Comparison of ENCODE assay signal across 1 fruit fly cellular context in the genomic region with DNA sequence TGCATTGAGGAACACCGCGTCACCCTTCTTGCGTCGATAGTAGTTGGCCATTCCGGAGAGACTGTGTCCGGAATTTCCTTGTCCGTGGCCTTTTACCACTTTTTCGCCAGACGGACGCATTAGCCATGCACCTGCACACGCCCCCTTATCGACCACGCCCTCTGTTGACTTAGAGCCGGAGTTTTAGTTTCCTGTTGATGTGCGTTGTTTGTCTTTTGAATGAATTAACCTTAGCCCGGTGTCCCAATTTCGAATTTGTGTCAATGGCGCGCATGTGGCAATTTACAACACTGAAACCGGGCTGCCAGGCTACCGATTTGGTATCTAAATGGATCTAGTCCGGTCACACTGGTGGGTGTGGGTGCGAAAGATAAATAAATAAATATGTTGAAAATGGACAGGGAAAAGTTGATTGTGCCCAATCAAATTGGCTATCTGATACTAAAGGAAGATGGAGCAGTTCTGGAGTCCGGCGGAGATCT.
TF ChIP-seq lines count a peak whose summit lies in the region.

A gene (minus strand): TSS at position 51 of the 482 bp plus-strand sequence.
A gene (plus strand): TSS at position 348 of the 482 bp plus-strand sequence.

TF ChIP-seq in whole organism, embryonic, 481 proteins besides CTCF, POLR2A, EP300 and RAD21 (continued from another document and continues in another):
- TF ChIP-seq br (optimal IDR thresholded peaks at IDR 0.05; lab: Kevin White, UChicago) (no peak), sug (tag; optimal IDR thresholded peaks at IDR 0.05; lab: Kevin White, UChicago) (peak; percentile 43), Oaz (GFP tag; IDR thresholded peaks at IDR 0.05; lab: Robert Waterston, UW) (no peak), CG30431 (GFP tag; optimal IDR thresholded peaks at IDR 0.05; lab: Kevin White, UChicago) (no peak), CG11723 (GFP tag; optimal IDR thresholded peaks at IDR 0.05; lab: Kevin White, UChicago) (no peak), CG6272 (GFP tag; IDR thresholded peaks at IDR 0.05; lab: Robert Waterston, UW) (no peak), CG1233 (GFP tag; optimal IDR thresholded peaks at IDR 0.05; lab: Kevin White, UChicago) (no peak), CG11247 (GFP tag; IDR thresholded peaks at IDR 0.05; lab: Robert Waterston, UW) (peak; percentile 13; the same call in 1 of the 2 replicates), CG18476 (GFP tag; optimal IDR thresholded peaks at IDR 0.05; lab: Kevin White, UChicago) (no peak), CG3847 (GFP tag; IDR thresholded peaks at IDR 0.05; lab: Robert Waterston, UW) (0 out of 2 replicates have a peak, but pooled peaks have one; percentile 41), eve (GFP tag; optimal IDR thresholded peaks at IDR 0.05; lab: Kevin White, UChicago) (no peak), CG12071 (GFP tag; optimal IDR thresholded peaks at IDR 0.05; lab: Kevin White, UChicago) (no peak), Opbp (GFP tag; IDR thresholded peaks at IDR 0.05; lab: Robert Waterston, UW; ENCODE audit: partially characterized antibody) (peak; percentile 24; the same call in 1 of the 3 replicates), cad (GFP tag; optimal IDR thresholded peaks at IDR 0.05; lab: Kevin White, UChicago) (no peak), ind (GFP tag; optimal IDR thresholded peaks at IDR 0.05; lab: Kevin White, UChicago) (no peak), C15 (GFP tag; IDR thresholded peaks at IDR 0.05; lab: Robert Waterston, UW) (no peak), CG1647 (GFP tag; optimal IDR thresholded peaks at IDR 0.05; lab: Kevin White, UChicago) (peak; percentile 10), MTF-1 (GFP tag; optimal IDR thresholded peaks at IDR 0.05; lab: Kevin White, UChicago; ENCODE audit: borderline replicate concordance) (no peak), CG8944 (GFP tag; optimal IDR thresholded peaks at IDR 0.05; lab: Kevin White, UChicago) (peak; percentile 12), CG17361 (GFP tag; IDR thresholded peaks at IDR 0.05; lab: Robert Waterston, UW) (no peak), CG12299 (tag; optimal IDR thresholded peaks at IDR 0.05; lab: Kevin White, UChicago) (no peak), chif (GFP tag; optimal IDR thresholded peaks at IDR 0.05; lab: Kevin White, UChicago) (no peak), bab2 (GFP tag; optimal IDR thresholded peaks at IDR 0.05; lab: Kevin White, UChicago) (no peak), lola (GFP tag; optimal IDR thresholded peaks at IDR 0.05; lab: Kevin White, UChicago) (peak in 1 of 3 experiments; percentile 3), schlank (tag; optimal IDR thresholded peaks at IDR 0.05; lab: Kevin White, UChicago) (no peak), CG10462 (GFP tag; optimal IDR thresholded peaks at IDR 0.05; lab: Kevin White, UChicago) (no peak), fru (optimal IDR thresholded peaks at IDR 0.05; lab: Kevin White, UChicago) (no peak), CG34376 (GFP tag; optimal IDR thresholded peaks at IDR 0.05; lab: Kevin White, UChicago) (peak; percentile 72), CG15514 (GFP tag; optimal IDR thresholded peaks at IDR 0.05; lab: Kevin White, UChicago) (peak; percentile 55), en (GFP tag; optimal IDR thresholded peaks at IDR 0.05; lab: Kevin White, UChicago) (no peak), CG8924 (tag; optimal IDR thresholded peaks at IDR 0.05; lab: Kevin White, UChicago) (peak; percentile 40), Rfx (GFP tag; IDR thresholded peaks at IDR 0.05; lab: Robert Waterston, UW) (peak; percentile 60), CG12236 (GFP tag; optimal IDR thresholded peaks at IDR 0.05; lab: Kevin White, UChicago) (no peak), ssp (GFP tag; IDR thresholded peaks at IDR 0.05; lab: Robert Waterston, UW) (no peak), croc (GFP tag; conservative IDR thresholded peaks at IDR 0.05; lab: Robert Waterston, UW) (no peak), dpn (GFP tag; optimal IDR thresholded peaks at IDR 0.05; lab: Kevin White, UChicago) (peak; percentile 27 to 28), Atf6 (GFP tag; IDR thresholded peaks at IDR 0.05; lab: Robert Waterston, UW) (no peak), bowl (GFP tag; IDR thresholded peaks at IDR 0.05; lab: Robert Waterston, UW) (no peak), CG5180 (GFP tag; optimal IDR thresholded peaks at IDR 0.05; lab: Kevin White, UChicago) (no peak), CG4617 (GFP tag; optimal IDR thresholded peaks at IDR 0.05; lab: Kevin White, UChicago; ENCODE audit: borderline replicate concordance) (peak; percentile 84), repo (GFP tag; optimal IDR thresholded peaks at IDR 0.05; lab: Kevin White, UChicago) (no peak), cato (GFP tag; optimal IDR thresholded peaks at IDR 0.05; lab: Kevin White, UChicago; ENCODE audit: borderline replicate concordance) (no peak), H2.0 (GFP tag; IDR thresholded peaks at IDR 0.05; lab: Robert Waterston, UW) (no peak), PHDP (tag; optimal IDR thresholded peaks at IDR 0.05; lab: Kevin White, UChicago) (no peak), tup (GFP tag; optimal IDR thresholded peaks at IDR 0.05; lab: Kevin White, UChicago) (no peak), unc-4 (GFP tag; IDR thresholded peaks at IDR 0.05; lab: Robert Waterston, UW; ENCODE audit: partially characterized antibody) (no peak), Doc2 (GFP tag; IDR thresholded peaks at IDR 0.05; lab: Robert Waterston, UW) (no peak), CG17568 (GFP tag; optimal IDR thresholded peaks at IDR 0.05; lab: Kevin White, UChicago) (no peak), CG11456 (GFP tag; IDR thresholded peaks at IDR 0.05; lab: Robert Waterston, UW) (no peak), Xbp1 (GFP tag; optimal IDR thresholded peaks at IDR 0.05; lab: Kevin White, UChicago) (peak; percentile 26), lov (optimal IDR thresholded peaks at IDR 0.05; lab: Kevin White, UChicago) (no peak), lov (GFP tag; IDR thresholded peaks at IDR 0.05; lab: Robert Waterston, UW) (no peak), CG16779 (GFP tag; IDR thresholded peaks at IDR 0.05; lab: Robert Waterston, UW) (no peak), CG6654 (GFP tag; optimal IDR thresholded peaks at IDR 0.05; lab: Kevin White, UChicago) (no peak), al (GFP tag; IDR thresholded peaks at IDR 0.05; lab: Robert Waterston, UW) (no peak), Awh (GFP tag; IDR thresholded peaks at IDR 0.05; lab: Robert Waterston, UW) (no peak), zf30C (GFP tag; optimal IDR thresholded peaks at IDR 0.05; lab: Kevin White, UChicago) (no peak), Hand (GFP tag; optimal IDR thresholded peaks at IDR 0.05; lab: Kevin White, UChicago) (no peak), CG10366 (GFP tag; IDR thresholded peaks at IDR 0.05; lab: Robert Waterston, UW) (no peak), CG14050 (GFP tag; IDR thresholded peaks at IDR 0.05; lab: Robert Waterston, UW) (no peak), CG9215 (GFP tag; IDR thresholded peaks at IDR 0.05; lab: Robert Waterston, UW) (no peak), D19A (tag; optimal IDR thresholded peaks at IDR 0.05; lab: Kevin White, UChicago) (no peak), Stat92E (GFP tag; optimal IDR thresholded peaks at IDR 0.05; lab: Kevin White, UChicago) (no peak), disco-r (GFP tag; optimal IDR thresholded peaks at IDR 0.05; lab: Kevin White, UChicago) (no peak), jing (GFP tag; optimal IDR thresholded peaks at IDR 0.05; lab: Kevin White, UChicago) (no peak), tna (GFP tag; IDR thresholded peaks at IDR 0.05; lab: Robert Waterston, UW; ENCODE audit: partially characterized antibody) (no peak), knrl (GFP tag; IDR thresholded peaks at IDR 0.05; lab: Robert Waterston, UW; ENCODE audit: partially characterized antibody) (no peak), esg (GFP tag; conservative IDR thresholded peaks at IDR 0.05; lab: Robert Waterston, UW) (no peak), ap (GFP tag; IDR thresholded peaks at IDR 0.05; lab: Robert Waterston, UW) (no peak), CG16863 (GFP tag; optimal IDR thresholded peaks at IDR 0.05; lab: Kevin White, UChicago) (no peak), kay (GFP tag; optimal IDR thresholded peaks at IDR 0.05; lab: Kevin White, UChicago) (no peak), Hsf (GFP tag; optimal IDR thresholded peaks at IDR 0.05; lab: Kevin White, UChicago) (peak; percentile 3), CG8765 (GFP tag; IDR thresholded peaks at IDR 0.05; lab: Robert Waterston, UW) (no peak), mam (GFP tag; optimal IDR thresholded peaks at IDR 0.05; lab: Kevin White, UChicago) (peak; percentile 24), hth (optimal IDR thresholded peaks at IDR 0.05; lab: Kevin White, UChicago) (no peak), sima (GFP tag; optimal IDR thresholded peaks at IDR 0.05; lab: Kevin White, UChicago) (no peak), pum (GFP tag; optimal IDR thresholded peaks at IDR 0.05; lab: Kevin White, UChicago) (no peak), bsh (GFP tag; optimal IDR thresholded peaks at IDR 0.05; lab: Kevin White, UChicago) (no peak), Abd-B (GFP tag; optimal IDR thresholded peaks at IDR 0.05; lab: Kevin White, UChicago) (no peak), CG9437 (GFP tag; optimal IDR thresholded peaks at IDR 0.05; lab: Kevin White, UChicago) (no peak), az2 (GFP tag; optimal IDR thresholded peaks at IDR 0.05; lab: Kevin White, UChicago) (no peak), trem (tag; optimal IDR thresholded peaks at IDR 0.05; lab: Kevin White, UChicago) (peak; percentile 85), Antp (GFP tag; optimal IDR thresholded peaks at IDR 0.05; lab: Kevin White, UChicago) (no peak), gro (GFP tag; optimal IDR thresholded peaks at IDR 0.05; lab: Kevin White, UChicago) (peak; percentile 27), gce (GFP tag; IDR thresholded peaks at IDR 0.05; lab: Robert Waterston, UW) (no peak), cwo (GFP tag; optimal IDR thresholded peaks at IDR 0.05; lab: Kevin White, UChicago) (no peak), Lim3 (GFP tag; IDR thresholded peaks at IDR 0.05; lab: Robert Waterston, UW) (no peak), NC2α (GFP tag; optimal IDR thresholded peaks at IDR 0.05; lab: Kevin White, UChicago) (no peak), ci (GFP tag; IDR thresholded peaks at IDR 0.05; lab: Robert Waterston, UW) (peak; percentile 52; the same call in 1 of the 3 replicates), nom (GFP tag; optimal IDR thresholded peaks at IDR 0.05; lab: Kevin White, UChicago) (no peak), Kr (GFP tag; optimal IDR thresholded peaks at IDR 0.05; lab: Kevin White, UChicago) (no peak), pnt (GFP tag; optimal IDR thresholded peaks at IDR 0.05; lab: Kevin White, UChicago) (no peak), aop (GFP tag; IDR thresholded peaks at IDR 0.05; lab: Robert Waterston, UW) (no peak), CG1603 (tag; optimal IDR thresholded peaks at IDR 0.05; lab: Kevin White, UChicago) (peak; percentile 69), Sry-δ (GFP tag; optimal IDR thresholded peaks at IDR 0.05; lab: Kevin White, UChicago) (peak; percentile 31), CG17186 (GFP tag; optimal IDR thresholded peaks at IDR 0.05; lab: Kevin White, UChicago) (peak; percentile 43), p53 (GFP tag; optimal IDR thresholded peaks at IDR 0.05; lab: Kevin White, UChicago) (no peak), otp (GFP tag; IDR thresholded peaks at IDR 0.05; lab: Robert Waterston, UW) (no peak), Taf1 (GFP tag; IDR thresholded peaks at IDR 0.05; lab: Robert Waterston, UW) (no peak), CG30020 (tag; optimal IDR thresholded peaks at IDR 0.05; lab: Kevin White, UChicago) (no peak), Dad (GFP tag; optimal IDR thresholded peaks at IDR 0.05; lab: Kevin White, UChicago) (peak; percentile 18), Hr3 (GFP tag; optimal IDR thresholded peaks at IDR 0.05; lab: Kevin White, UChicago) (no peak), sd (tag; optimal IDR thresholded peaks at IDR 0.05; lab: Kevin White, UChicago) (peak; percentile 21), cg (GFP tag; optimal IDR thresholded peaks at IDR 0.05; lab: Kevin White, UChicago) (no peak), CG4328 (GFP tag; optimal IDR thresholded peaks at IDR 0.05; lab: Kevin White, UChicago) (no peak), dan (GFP tag; IDR thresholded peaks at IDR 0.05; lab: Robert Waterston, UW) (no peak), Dfd (GFP tag; optimal IDR thresholded peaks at IDR 0.05; lab: Kevin White, UChicago) (no peak), CG4820 (GFP tag; optimal IDR thresholded peaks at IDR 0.05; lab: Kevin White, UChicago) (no peak), her (GFP tag; optimal IDR thresholded peaks at IDR 0.05; lab: Kevin White, UChicago) (peak; percentile 41), Ets65A (GFP tag; lab: Kevin White, UChicago) (peak; percentile 56), Nf-YB (GFP tag; optimal IDR thresholded peaks at IDR 0.05; lab: Kevin White, UChicago) (peak; percentile 1), dm (GFP tag; optimal IDR thresholded peaks at IDR 0.05; lab: Kevin White, UChicago) (peak; percentile 47), hkb (optimal IDR thresholded peaks at IDR 0.05; lab: Kevin White, UChicago) (no peak), hkb (GFP tag; IDR thresholded peaks at IDR 0.05; lab: Robert Waterston, UW) (0 out of 2 replicates have a peak, but pooled peaks have one; percentile 7), CG9817 (tag; optimal IDR thresholded peaks at IDR 0.05; lab: Kevin White, UChicago) (no peak), CG11560 (tag; IDR thresholded peaks at IDR 0.05; lab: Robert Waterston, UW) (no peak), Vsx1 (GFP tag; optimal IDR thresholded peaks at IDR 0.05; lab: Kevin White, UChicago) (no peak), lbe (GFP tag; optimal IDR thresholded peaks at IDR 0.05; lab: Kevin White, UChicago) (no peak), D19B (GFP tag; optimal IDR thresholded peaks at IDR 0.05; lab: Kevin White, UChicago) (no peak), CG32767 (GFP tag; IDR thresholded peaks at IDR 0.05; lab: Robert Waterston, UW) (no peak), pb (GFP tag; optimal IDR thresholded peaks at IDR 0.05; lab: Kevin White, UChicago) (no peak), CG3281 (GFP tag; optimal IDR thresholded peaks at IDR 0.05; lab: Kevin White, UChicago) (peak; percentile 10), kah (GFP tag; optimal IDR thresholded peaks at IDR 0.05; lab: Kevin White, UChicago) (no peak), fd102C (GFP tag; optimal IDR thresholded peaks at IDR 0.05; lab: Kevin White, UChicago) (no peak), CG13775 (GFP tag; optimal IDR thresholded peaks at IDR 0.05; lab: Kevin White, UChicago) (no peak), sc (optimal IDR thresholded peaks at IDR 0.05; lab: Kevin White, UChicago) (no peak), sc (GFP tag; optimal IDR thresholded peaks at IDR 0.05; lab: Kevin White, UChicago) (no peak), CG31365 (tag; optimal IDR thresholded peaks at IDR 0.05; lab: Kevin White, UChicago) (no peak), ems (GFP tag; optimal IDR thresholded peaks at IDR 0.05; lab: Kevin White, UChicago) (no peak), chm (GFP tag; IDR thresholded peaks at IDR 0.05; lab: Robert Waterston, UW) (no peak), grau (tag; optimal IDR thresholded peaks at IDR 0.05; lab: Kevin White, UChicago) (peak; percentile 16), org-1 (GFP tag; optimal IDR thresholded peaks at IDR 0.05; lab: Kevin White, UChicago) (no peak)
